Fruit fly (Drosophila melanogaster) whole organism, embryonic: ENCODE measurements around the gene CG15414.
A peak's percentile ranks its signal among the peaks of the same experiment; 100 is the strongest.

Experiments used
- Atf6 ChIP-seq: fragments of 200-800 bp; sonication (Bioruptor generic); IDR thresholded peaks from 2 replicates; pipeline ENCODE4 v1.3.6; 2022; ENCODE audit warnings: missing biosample characterization, missing genetic modification characterization
- Awh ChIP-seq: fragments of 200-800 bp; sonication (Bioruptor generic); IDR thresholded peaks from 2 replicates; pipeline ENCODE4, ENCODE4 v1.3.6; 2022; ENCODE audit warnings: missing biosample characterization, missing genetic modification characterization
- Bteb2 ChIP-seq: fragments of 200-800 bp; sonication (Bioruptor generic); optimal IDR thresholded peaks from 2 replicates; lab custom pipeline; 2016; ENCODE audit warnings: missing biosample characterization, missing genetic modification characterization
- CG11696 ChIP-seq: fragments of 200-800 bp; sonication (Bioruptor generic); IDR thresholded peaks from 2 replicates; pipeline ENCODE4 v1.3.6; 2022; ENCODE audit warnings: missing biosample characterization, missing genetic modification characterization
- CG12071 ChIP-seq: fragments of 200-800 bp; sonication (Bioruptor generic); optimal IDR thresholded peaks from 3 replicates; lab custom pipeline; 2018; ENCODE audit warnings: missing biosample characterization, mild to moderate bottlenecking, missing genetic modification characterization
- CG12236 ChIP-seq: fragments of 200-800 bp; sonication (Bioruptor generic); optimal IDR thresholded peaks from 2 replicates; lab custom pipeline; 2016; ENCODE audit warnings: missing biosample characterization, missing genetic modification characterization
- CG1529 ChIP-seq: fragments of 200-800 bp; sonication (Bioruptor generic); optimal IDR thresholded peaks from 3 replicates; lab custom pipeline; 2018; ENCODE audit warnings: missing biosample characterization, missing genetic modification characterization
- CG30431 ChIP-seq: fragments of 200-800 bp; sonication (Bioruptor generic); optimal IDR thresholded peaks from 2 replicates; lab custom pipeline; 2017; ENCODE audit warnings: missing biosample characterization, missing genetic modification characterization
- CG3163 ChIP-seq: fragments of 200-800 bp; sonication (Bioruptor generic); optimal IDR thresholded peaks from 3 replicates; lab custom pipeline; 2016; ENCODE audit warnings: missing biosample characterization, missing genetic modification characterization
- CG3281 ChIP-seq: fragments of 200-800 bp; sonication (Bioruptor generic); optimal IDR thresholded peaks from 3 replicates; lab custom pipeline; 2017; ENCODE audit warnings: missing biosample characterization, mild to moderate bottlenecking, missing genetic modification characterization
- CG3838 ChIP-seq: fragments of 200-800 bp; sonication (Bioruptor generic); optimal IDR thresholded peaks from 3 replicates; lab custom pipeline; 2016; ENCODE audit warnings: missing biosample characterization, missing genetic modification characterization
- CG4617 ChIP-seq: fragments of 200-800 bp; sonication (Bioruptor generic); optimal IDR thresholded peaks from 3 replicates; lab custom pipeline; 2016; ENCODE audit warnings: missing biosample characterization, missing genetic modification characterization, borderline replicate concordance
- CG6272 ChIP-seq: fragments of 200-800 bp; sonication (Bioruptor generic); IDR thresholded peaks from 2 replicates; pipeline ENCODE4 v1.3.6; 2022; ENCODE audit warnings: missing biosample characterization, missing genetic modification characterization
- CG8359 ChIP-seq: fragments of 200-800 bp; sonication (Bioruptor generic); optimal IDR thresholded peaks from 2 replicates; lab custom pipeline; 2017; ENCODE audit warnings: missing biosample characterization, mild to moderate bottlenecking, missing genetic modification characterization, borderline replicate concordance
- CG9215 ChIP-seq: fragments of 200-800 bp; sonication (Bioruptor generic); IDR thresholded peaks from 2 replicates; pipeline ENCODE4 v1.3.6; 2022; ENCODE audit warnings: missing biosample characterization, missing genetic modification characterization
- CG9797 ChIP-seq: fragments of 200-800 bp; sonication (Bioruptor generic); optimal IDR thresholded peaks from 3 replicates; lab custom pipeline; 2018; ENCODE audit warnings: missing biosample characterization, mild to moderate bottlenecking, missing genetic modification characterization
- CG9817 ChIP-seq: fragments of 200-800 bp; sonication (Bioruptor generic); optimal IDR thresholded peaks from 2 replicates; lab custom pipeline; 2018; ENCODE audit warnings: missing biosample characterization, mild to moderate bottlenecking, missing genetic modification characterization, moderate library complexity
- Dfd ChIP-seq, 2 experiments: fragments of >200 bp; optimal IDR thresholded peaks; 2 replicates each; lab custom pipeline; 2017; ENCODE audit warnings: missing biosample characterization in 2 of 2, missing genetic modification characterization in 2 of 2
- GATAe ChIP-seq: fragments of 200-800 bp; sonication (Bioruptor generic); conservative IDR thresholded peaks from 2 replicates; pipeline ENCODE4 v1.3.6; 2022; ENCODE audit warnings: missing biosample characterization, missing genetic modification characterization
- HLH3B ChIP-seq: fragments of 200-800 bp; sonication (Bioruptor generic); IDR thresholded peaks from 2 replicates; pipeline ENCODE4 v1.3.6; 2022; ENCODE audit warnings: missing biosample characterization, missing genetic modification characterization
- Hand ChIP-seq: fragments of 200-800 bp; sonication (Bioruptor generic); optimal IDR thresholded peaks from 2 replicates; lab custom pipeline; 2017; ENCODE audit warnings: mild to moderate bottlenecking, missing biosample characterization, missing genetic modification reagents, missing genetic modification characterization
- Jarid2 ChIP-seq: fragments of 200-800 bp; sonication (Bioruptor generic); optimal IDR thresholded peaks from 3 replicates; lab custom pipeline; 2017; ENCODE audit warnings: mild to moderate bottlenecking, missing biosample characterization, missing genetic modification reagents, missing genetic modification characterization
- Mrtf ChIP-seq: fragments of 200-800 bp; sonication (Bioruptor generic); IDR thresholded peaks from 3 replicates; pipeline ENCODE4 v1.3.6; 2022; ENCODE audit warnings: missing biosample characterization, missing genetic modification characterization
- Nf-YC ChIP-seq: fragments of 200-800 bp; optimal IDR thresholded peaks from 3 replicates; lab custom pipeline; 2019; ENCODE audit warnings: missing biosample characterization, mild to moderate bottlenecking, missing genetic modification characterization, moderate library complexity
- Optix ChIP-seq: fragments of 200-800 bp; sonication (Bioruptor generic); IDR thresholded peaks from 3 replicates; pipeline ENCODE4 v1.3.6; 2022; ENCODE audit warnings: missing biosample characterization, missing genetic modification characterization
- Ptx1 ChIP-seq: fragments of 200-800 bp; sonication (Bioruptor generic); IDR thresholded peaks from 2 replicates; pipeline ENCODE4 v1.3.6; 2022; ENCODE audit warnings: missing biosample characterization, missing genetic modification characterization
- Ssrp ChIP-seq: fragments of 200-800 bp; sonication (Bioruptor generic); optimal IDR thresholded peaks from 2 replicates; lab custom pipeline; 2018; ENCODE audit warnings: missing biosample characterization, mild to moderate bottlenecking, missing genetic modification characterization, moderate library complexity
- Vsx1 ChIP-seq: fragments of 200-800 bp; sonication (Bioruptor generic); optimal IDR thresholded peaks from 2 replicates; lab custom pipeline; 2017; ENCODE audit warnings: missing biosample characterization, mild to moderate bottlenecking, missing genetic modification characterization, missing genetic modification reagents
- ap ChIP-seq: fragments of 200-800 bp; sonication (Bioruptor generic); IDR thresholded peaks from 2 replicates; pipeline ENCODE4 v1.3.6; 2022; ENCODE audit warnings: missing biosample characterization, missing genetic modification characterization
- ara ChIP-seq: fragments of 200-800 bp; sonication (Bioruptor generic); IDR thresholded peaks from 2 replicates; pipeline ENCODE4 v1.3.6; 2022; ENCODE audit warnings: missing biosample characterization, missing genetic modification characterization
- bab2 ChIP-seq: fragments of 200-800 bp; sonication (Bioruptor generic); optimal IDR thresholded peaks from 2 replicates; lab custom pipeline; 2016; ENCODE audit warnings: missing biosample characterization, missing genetic modification characterization
- crc ChIP-seq: fragments of 200-800 bp; sonication (Bioruptor generic); optimal IDR thresholded peaks from 2 replicates; lab custom pipeline; 2016; ENCODE audit warnings: missing biosample characterization, missing genetic modification characterization
- dysf ChIP-seq: fragments of 200-800 bp; sonication (Bioruptor generic); IDR thresholded peaks from 3 replicates; pipeline ENCODE4 v1.3.6; 2022; ENCODE audit warnings: missing biosample characterization, missing genetic modification characterization
- fd96Cb ChIP-seq: fragments of 200-800 bp; sonication (Bioruptor generic); optimal IDR thresholded peaks from 2 replicates; lab custom pipeline; 2018; ENCODE audit warnings: missing biosample characterization, mild to moderate bottlenecking, missing genetic modification characterization, moderate library complexity
- fu2 ChIP-seq: fragments of 200-800 bp; sonication (Bioruptor generic); optimal IDR thresholded peaks from 2 replicates; lab custom pipeline; 2016; ENCODE audit warnings: missing biosample characterization, missing genetic modification characterization
- ham ChIP-seq: fragments of 200-800 bp; sonication (Bioruptor generic); IDR thresholded peaks from 2 replicates; pipeline ENCODE4 v1.3.6; 2022; ENCODE audit warnings: missing biosample characterization, missing genetic modification characterization
- ken ChIP-seq: fragments of 200-800 bp; sonication (Bioruptor generic); IDR thresholded peaks from 3 replicates; pipeline ENCODE4 v1.3.6; 2022; ENCODE audit warnings: missing biosample characterization, missing genetic modification characterization
- knrl ChIP-seq: fragments of 200-800 bp; sonication (Bioruptor generic); IDR thresholded peaks from 3 replicates; pipeline ENCODE4 v1.3.6; 2022; ENCODE audit warnings: missing biosample characterization, missing genetic modification characterization; ENCODE audit not compliant: partially characterized antibody
- lbe ChIP-seq: fragments of 200-800 bp; sonication (Bioruptor generic); optimal IDR thresholded peaks from 2 replicates; lab custom pipeline; 2016; ENCODE audit warnings: missing biosample characterization, mild to moderate bottlenecking, missing genetic modification characterization
- mld ChIP-seq: fragments of 200-800 bp; sonication (Bioruptor generic); IDR thresholded peaks from 3 replicates; pipeline ENCODE4 v1.3.6; 2022; ENCODE audit warnings: missing biosample characterization, missing genetic modification characterization; ENCODE audit not compliant: partially characterized antibody
- nerfin-2 ChIP-seq: fragments of 200-800 bp; sonication (Bioruptor generic); IDR thresholded peaks from 2 replicates; pipeline ENCODE4 v1.3.6; 2022; ENCODE audit warnings: missing biosample characterization, missing genetic modification characterization; ENCODE audit not compliant: partially characterized antibody
- org-1 ChIP-seq: fragments of 200-800 bp; sonication (Bioruptor generic); optimal IDR thresholded peaks from 2 replicates; lab custom pipeline; 2017; ENCODE audit warnings: missing biosample characterization, missing genetic modification characterization
- otp ChIP-seq: fragments of 200-800 bp; sonication (Bioruptor generic); IDR thresholded peaks from 3 replicates; pipeline ENCODE4, ENCODE4 v1.3.6; 2022; ENCODE audit warnings: missing biosample characterization, missing genetic modification characterization
- p53 ChIP-seq: fragments of 200-800 bp; sonication (Bioruptor generic); optimal IDR thresholded peaks from 2 replicates; lab custom pipeline; 2016; ENCODE audit warnings: missing biosample characterization, missing genetic modification characterization
- peb ChIP-seq: fragments of 200-800 bp; sonication (Bioruptor generic); IDR thresholded peaks from 2 replicates; pipeline ENCODE4 v1.3.6; 2022; ENCODE audit warnings: missing biosample characterization, missing genetic modification characterization
- run ChIP-seq: fragments of 200-800 bp; sonication (Bioruptor generic); optimal IDR thresholded peaks from 3 replicates; lab custom pipeline; 2018; ENCODE audit warnings: missing biosample characterization, mild to moderate bottlenecking, missing genetic modification characterization
- sim ChIP-seq: fragments of 200-800 bp; sonication (Bioruptor generic); IDR thresholded peaks from 2 replicates; pipeline ENCODE4 v1.3.6; 2022; ENCODE audit warnings: missing biosample characterization, missing genetic modification characterization
- so ChIP-seq: fragments of 200-800 bp; sonication (Bioruptor generic); IDR thresholded peaks from 3 replicates; pipeline ENCODE4 v1.3.6; 2022; ENCODE audit warnings: missing biosample characterization, missing genetic modification characterization
- sr ChIP-seq: fragments of 200-800 bp; sonication (Bioruptor generic); IDR thresholded peaks from 3 replicates; pipeline ENCODE4 v1.3.6; 2022; ENCODE audit warnings: missing biosample characterization, missing genetic modification characterization
- stc ChIP-seq: fragments of 200-800 bp; sonication (Bioruptor generic); IDR thresholded peaks from 2 replicates; pipeline ENCODE4 v1.3.6; 2022; ENCODE audit warnings: missing biosample characterization, missing genetic modification characterization
- unc-4 ChIP-seq: fragments of 200-800 bp; sonication (Bioruptor generic); IDR thresholded peaks from 2 replicates; pipeline ENCODE4 v1.3.6; 2022; ENCODE audit warnings: missing biosample characterization, missing genetic modification characterization; ENCODE audit not compliant: partially characterized antibody
- vfl ChIP-seq: fragments of 200-800 bp; sonication (Bioruptor generic); optimal IDR thresholded peaks from 2 replicates; lab custom pipeline; 2016; ENCODE audit warnings: missing biosample characterization, missing genetic modification characterization

CG15414 gene

DNA sequence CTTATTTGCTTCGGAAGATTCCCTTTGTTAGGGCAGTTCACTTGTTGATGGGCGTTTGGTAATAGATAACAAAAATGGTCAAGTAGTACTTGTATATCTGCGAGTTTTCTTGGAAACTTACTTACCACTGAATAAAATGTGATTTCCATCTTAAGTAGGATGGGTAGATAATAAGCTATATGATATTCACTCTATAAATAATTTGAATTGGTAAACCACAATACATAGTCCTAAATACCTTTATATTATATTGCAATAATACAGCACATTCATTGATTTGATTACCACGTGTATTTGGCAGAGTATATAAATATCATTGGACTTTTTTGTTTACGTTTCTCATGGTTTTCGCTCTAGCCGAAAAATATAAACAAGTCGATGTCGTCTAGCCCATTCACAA is 14.9 kb downstream of the CG15414 start (continued):
- peak; percentile 31 for TF ChIP-seq vfl (GFP tag; lab: Kevin White, UChicago)
- peak; percentile 65 for TF ChIP-seq CG3281
- TF ChIP-seq p53 (GFP tag; lab: Kevin White, UChicago), result no peak
- no peak for TF ChIP-seq CG6272 (GFP tag; lab: Robert Waterston, UW)
- TF ChIP-seq CG3163 (GFP tag; lab: Kevin White, UChicago), result no peak
- no peak for TF ChIP-seq Optix (GFP tag; lab: Robert Waterston, UW)
- TF ChIP-seq sim (GFP tag; lab: Robert Waterston, UW), result no peak
- TF ChIP-seq Awh (GFP tag; lab: Robert Waterston, UW), result no peak
- TF ChIP-seq CG1529 (GFP tag; lab: Kevin White, UChicago), result no peak
- TF ChIP-seq so (GFP tag; lab: Robert Waterston, UW), result no peak
- TF ChIP-seq Vsx1, result peak; percentile 10
- TF ChIP-seq Dfd (GFP tag; optimal IDR thresholded peaks at IDR 0.05; lab: Kevin White, UChicago), result no peak
- TF ChIP-seq GATAe, result no peak
- TF ChIP-seq Atf6 (GFP tag; lab: Robert Waterston, UW), result peak; percentile 65; the same call in 1 of the 2 replicates
- no peak for TF ChIP-seq ken
- TF ChIP-seq Ssrp (tag; lab: Kevin White, UChicago), result peak; percentile 50
- peak; percentile 73 for TF ChIP-seq org-1 (GFP tag; lab: Kevin White, UChicago)
- TF ChIP-seq ham, result no peak
- TF ChIP-seq bab2 (GFP tag; lab: Kevin White, UChicago), result peak; percentile 50
- TF ChIP-seq mld (GFP tag; lab: Robert Waterston, UW), result no peak
- TF ChIP-seq knrl (GFP tag; lab: Robert Waterston, UW), result no peak
- TF ChIP-seq CG3838, result no peak
- no peak; the same call in 2 of the 3 replicates for TF ChIP-seq Mrtf (GFP tag; lab: Robert Waterston, UW)
- peak; percentile 33 for TF ChIP-seq run
- TF ChIP-seq CG12071 (GFP tag; lab: Kevin White, UChicago), result no peak
- no peak for TF ChIP-seq fu2
- peak; percentile 34; the same call in 1 of the 2 replicates for TF ChIP-seq stc
- peak; percentile 83 for TF ChIP-seq dysf (GFP tag; lab: Robert Waterston, UW)
- TF ChIP-seq CG9797, result no peak
- TF ChIP-seq CG8359 (GFP tag; lab: Kevin White, UChicago), result no peak
- peak; percentile 5 for TF ChIP-seq Hand (GFP tag; lab: Kevin White, UChicago)
- TF ChIP-seq CG9215, result peak; percentile 62
- TF ChIP-seq otp (GFP tag; lab: Robert Waterston, UW), result no peak
- no peak for TF ChIP-seq sr (GFP tag; lab: Robert Waterston, UW)
- peak; percentile 33 for TF ChIP-seq Nf-YC (tag; lab: Kevin White, UChicago)
- peak; percentile 14 for TF ChIP-seq Jarid2 (GFP tag; lab: Kevin White, UChicago)
- no peak for TF ChIP-seq unc-4 (GFP tag; lab: Robert Waterston, UW)
- no peak for TF ChIP-seq crc (GFP tag; lab: Kevin White, UChicago)
- no peak for TF ChIP-seq nerfin-2 (GFP tag; lab: Robert Waterston, UW)
- no peak for TF ChIP-seq CG11696 (GFP tag; lab: Robert Waterston, UW)
- TF ChIP-seq CG12236 (GFP tag; lab: Kevin White, UChicago), result no peak
- TF ChIP-seq peb, result no peak
- TF ChIP-seq CG30431 (GFP tag; lab: Kevin White, UChicago), result peak; percentile 12
- peak; percentile 18 for TF ChIP-seq Bteb2 (GFP tag; lab: Kevin White, UChicago)
- peak; percentile 10 for TF ChIP-seq CG4617 (GFP tag; lab: Kevin White, UChicago)
- peak; percentile 65 for TF ChIP-seq fd96Cb (tag; lab: Kevin White, UChicago)
- peak; percentile 82 for TF ChIP-seq Ptx1 (GFP tag; lab: Robert Waterston, UW)
- no peak for TF ChIP-seq HLH3B (GFP tag; lab: Robert Waterston, UW)
- no peak for TF ChIP-seq lbe (GFP tag; lab: Kevin White, UChicago)
- no peak for TF ChIP-seq ap (GFP tag; lab: Robert Waterston, UW)
- no peak for TF ChIP-seq ara (GFP tag; lab: Robert Waterston, UW)
- peak; percentile 72 for TF ChIP-seq CG9817 (tag; lab: Kevin White, UChicago)
